Fruit fly (Drosophila melanogaster) whole organism, pupa: Measurements from ENCODE around the gene Rab9Fa.
A peak's percentile ranks its signal among the peaks of the same experiment; 100 is the strongest.
"Not testable (repeated sequence)": the region's sequence is repeated elsewhere in the genome, so short reads cannot be mapped to it uniquely, and the experiment has no call there.

Source experiments
- CG10348 ChIP-seq: fragments of 200-800 bp; sonication (Bioruptor generic); IDR thresholded peaks from 2 replicates; pipeline ENCODE4 v1.3.6; 2022; ENCODE audit warnings: missing biosample characterization, missing genetic modification characterization
- CG12605 ChIP-seq: fragments of 200-800 bp; sonication (Bioruptor generic); IDR thresholded peaks from 2 replicates; pipeline ENCODE4 v1.3.6; 2022; ENCODE audit warnings: missing biosample characterization, missing genetic modification characterization
- CG13204 ChIP-seq: fragments of 200-800 bp; sonication (Bioruptor generic); optimal IDR thresholded peaks from 2 replicates; lab custom pipeline; 2018; ENCODE audit warnings: missing biosample characterization, mild to moderate bottlenecking, missing genetic modification characterization, moderate library complexity
- CG14655 ChIP-seq: fragments of 200-800 bp; sonication (Bioruptor generic); optimal IDR thresholded peaks from 3 replicates; lab custom pipeline; 2017; ENCODE audit warnings: mild to moderate bottlenecking, missing biosample characterization, missing genetic modification reagents, missing genetic modification characterization
- CG15710 ChIP-seq: fragments of 200-800 bp; sonication (Bioruptor generic); optimal IDR thresholded peaks from 2 replicates; lab custom pipeline; 2018; ENCODE audit warnings: missing biosample characterization, mild to moderate bottlenecking, missing genetic modification characterization, moderate library complexity
- CG17806 ChIP-seq: fragments of 200-800 bp; sonication (Bioruptor generic); optimal IDR thresholded peaks from 2 replicates; lab custom pipeline; 2018; ENCODE audit warnings: missing biosample characterization, mild to moderate bottlenecking, missing genetic modification characterization, moderate library complexity
- CG32121 ChIP-seq: fragments of 200-800 bp; sonication (Bioruptor generic); IDR thresholded peaks from 2 replicates; pipeline ENCODE4 v1.3.6; 2022; ENCODE audit warnings: missing biosample characterization, missing genetic modification characterization
- CG34367 ChIP-seq: fragments of 200-800 bp; sonication (Bioruptor generic); optimal IDR thresholded peaks from 2 replicates; lab custom pipeline; 2018; ENCODE audit warnings: missing biosample characterization, mild to moderate bottlenecking, missing genetic modification characterization
- CG4496 ChIP-seq: fragments of 200-800 bp; sonication (Bioruptor generic); IDR thresholded peaks from 3 replicates; pipeline ENCODE4 v1.3.6; 2022; ENCODE audit warnings: missing biosample characterization, missing genetic modification characterization
- CG8159 ChIP-seq: fragments of 200-800 bp; sonication (Bioruptor generic); optimal IDR thresholded peaks from 3 replicates; lab custom pipeline; 2018; ENCODE audit warnings: missing biosample characterization, mild to moderate bottlenecking, missing genetic modification characterization, moderate library complexity
- CG8301 ChIP-seq: fragments of 200-800 bp; sonication (Bioruptor generic); optimal IDR thresholded peaks from 2 replicates; lab custom pipeline; 2018; ENCODE audit warnings: missing biosample characterization, mild to moderate bottlenecking, missing genetic modification characterization
- CG9948 ChIP-seq: fragments of 200-800 bp; sonication (Bioruptor generic); optimal IDR thresholded peaks from 2 replicates; lab custom pipeline; 2018; ENCODE audit warnings: missing biosample characterization, mild to moderate bottlenecking, missing genetic modification characterization, moderate library complexity
- D1 ChIP-seq: fragments of 200-800 bp; sonication (Bioruptor generic); optimal IDR thresholded peaks from 2 replicates; lab custom pipeline; 2018; ENCODE audit warnings: missing biosample characterization, mild to moderate bottlenecking, missing genetic modification characterization, moderate library complexity
- EcR ChIP-seq: fragments of 200-800 bp; sonication (Bioruptor generic); optimal IDR thresholded peaks from 3 replicates; lab custom pipeline; 2019; ENCODE audit warnings: missing biosample characterization, missing genetic modification characterization, mild to moderate bottlenecking, moderate library complexity, missing genetic modification reagents
- Ets98B ChIP-seq: fragments of 200-800 bp; sonication (Bioruptor generic); IDR thresholded peaks from 2 replicates; pipeline ENCODE4 v1.3.6; 2022; ENCODE audit warnings: missing biosample characterization, missing genetic modification characterization
- Pif1A ChIP-seq: fragments of 200-800 bp; sonication (Bioruptor generic); optimal IDR thresholded peaks from 3 replicates; lab custom pipeline; 2016; ENCODE audit warnings: missing biosample characterization, missing genetic modification characterization
- Pif1B ChIP-seq: fragments of 200-800 bp; sonication (Bioruptor generic); optimal IDR thresholded peaks from 3 replicates; lab custom pipeline; 2016; ENCODE audit warnings: missing biosample characterization, missing genetic modification characterization
- Snoo ChIP-seq: fragments of 200-800 bp; sonication (Bioruptor generic); optimal IDR thresholded peaks from 3 replicates; lab custom pipeline; 2017; ENCODE audit warnings: missing biosample characterization, mild to moderate bottlenecking, missing genetic modification characterization, inconsistent platforms
- fd96Ca ChIP-seq: fragments of 200-800 bp; sonication (Bioruptor generic); IDR thresholded peaks from 3 replicates; pipeline ENCODE4 v1.3.6; 2022; ENCODE audit warnings: missing biosample characterization, missing genetic modification characterization
- gl ChIP-seq: fragments of 200-800 bp; sonication (Bioruptor generic); optimal IDR thresholded peaks from 2 replicates; lab custom pipeline; 2018; ENCODE audit warnings: missing biosample characterization, mild to moderate bottlenecking, missing genetic modification characterization
- rn ChIP-seq: fragments of 200-800 bp; sonication (Bioruptor generic); IDR thresholded peaks from 2 replicates; pipeline ENCODE4 v1.3.6; 2022; ENCODE audit warnings: missing biosample characterization, missing genetic modification characterization

The Rab9Fa gene

dm6 chrX:10950930-10951329 lies at the start of gene Rab9Fa:
TSS of gene Rab9Fa (minus strand) at chrX:10951030.
- TF ChIP-seq CG8301 (tag; lab: Kevin White, UChicago); D1 (tag; lab: Kevin White, UChicago); Pif1B (GFP tag; lab: Kevin White, UChicago): not testable (repeated sequence)

dm6 chrX:10966978-10967731 lies 16.3 kb upstream of the Rab9Fa start, which contains the start of gene C901:
TSS of gene C901 (minus strand) at chrX:10967134.
- TF ChIP-seq CG13204 (GFP tag; lab: Kevin White, UChicago) (no peak), CG8159 (peak; percentile 50), CG17806 (tag; lab: Kevin White, UChicago) (no peak), Ets98B (GFP tag; lab: Robert Waterston, UW) (peak; percentile 66), CG4496 (peak; percentile 73; the same call in 2 of the 3 replicates), Pif1A (GFP tag; lab: Kevin White, UChicago) (peak; percentile 39), CG32121 (GFP tag; lab: Robert Waterston, UW) (peak; percentile 71), CG12605 (GFP tag; lab: Robert Waterston, UW) (peak; percentile 66), EcR (no peak), CG9948 (peak; percentile 32), CG15710 (tag; lab: Kevin White, UChicago) (peak; percentile 51), fd96Ca (GFP tag; lab: Robert Waterston, UW) (0 out of 3 replicates have a peak, but pooled peaks have one; percentile 50), CG10348 (GFP tag; lab: Robert Waterston, UW) (no peak; the same call in 1 of the 2 replicates), CG8301 (tag; lab: Kevin White, UChicago) (peak; percentile 89), rn (GFP tag; lab: Robert Waterston, UW) (no peak), gl (tag; lab: Kevin White, UChicago) (no peak), CG14655 (GFP tag; lab: Kevin White, UChicago) (peak; percentile 89), CG34367 (tag; lab: Kevin White, UChicago) (no peak), D1 (tag; lab: Kevin White, UChicago) (no peak), Pif1B (GFP tag; lab: Kevin White, UChicago) (peak; percentile 58), Snoo (tag; lab: Kevin White, UChicago) (no peak)

- peak; percentile 53 for TF ChIP-seq CG8301 (tag; lab: Kevin White, UChicago)
- TF ChIP-seq gl (tag; lab: Kevin White, UChicago): no peak
- peak; percentile 37 for TF ChIP-seq Pif1B (GFP tag; lab: Kevin White, UChicago)
- no peak for TF ChIP-seq rn (GFP tag; lab: Robert Waterston, UW)
- TF ChIP-seq fd96Ca (GFP tag; lab: Robert Waterston, UW): 0 out of 3 replicates have a peak, but pooled peaks have one; percentile 9
- TF ChIP-seq EcR: no peak
- peak; percentile 10 for TF ChIP-seq Pif1A (GFP tag; lab: Kevin White, UChicago)
- peak; percentile 26; the same call in 1 of the 2 replicates for TF ChIP-seq Ets98B (GFP tag; lab: Robert Waterston, UW)
- TF ChIP-seq CG4496: 0 out of 3 replicates have a peak, but pooled peaks have one; percentile 45
- no peak for TF ChIP-seq CG9948
- TF ChIP-seq CG14655 (GFP tag; lab: Kevin White, UChicago): peak; percentile 53
- peak; percentile 19; the same call in 1 of the 2 replicates for TF ChIP-seq CG32121 (GFP tag; lab: Robert Waterston, UW)
- TF ChIP-seq CG15710 (tag; lab: Kevin White, UChicago): no peak
- TF ChIP-seq Snoo (tag; lab: Kevin White, UChicago): no peak
- TF ChIP-seq CG34367 (tag; lab: Kevin White, UChicago): no peak
- TF ChIP-seq CG8159: no peak
These were observed 9.1 kb upstream of the Rab9Fa start for dm6 chrX:10959912-10960311.

- TF ChIP-seq Snoo (tag; lab: Kevin White, UChicago) (no peak), CG8301 (tag; lab: Kevin White, UChicago) (peak; percentile 65), CG13204 (GFP tag; lab: Kevin White, UChicago) (no peak), rn (GFP tag; lab: Robert Waterston, UW) (no peak), CG34367 (tag; lab: Kevin White, UChicago) (no peak), CG8159 (no peak), CG12605 (GFP tag; lab: Robert Waterston, UW) (no peak), CG4496 (no peak), EcR (no peak), Pif1B (GFP tag; lab: Kevin White, UChicago) (no peak), CG10348 (GFP tag; lab: Robert Waterston, UW) (no peak), CG15710 (tag; lab: Kevin White, UChicago) (no peak), CG14655 (GFP tag; lab: Kevin White, UChicago) (no peak), CG32121 (GFP tag; lab: Robert Waterston, UW) (peak; percentile 34; the same call in 1 of the 2 replicates), Pif1A (GFP tag; lab: Kevin White, UChicago) (peak; percentile 11), CG9948 (no peak)
These were observed 2.4 kb upstream of the Rab9Fa start for dm6 chrX:10953240-10953639.

- no peak for TF ChIP-seq fd96Ca (GFP tag; lab: Robert Waterston, UW)
- TF ChIP-seq D1 (tag; lab: Kevin White, UChicago): no peak
- no peak for TF ChIP-seq CG15710 (tag; lab: Kevin White, UChicago)
- no peak for TF ChIP-seq rn (GFP tag; lab: Robert Waterston, UW)
- no peak for TF ChIP-seq Pif1B (GFP tag; lab: Kevin White, UChicago)
- TF ChIP-seq CG8159: no peak
- no peak for TF ChIP-seq gl (tag; lab: Kevin White, UChicago)
- no peak for TF ChIP-seq CG17806 (tag; lab: Kevin White, UChicago)
These were observed 1.6 kb upstream of the Rab9Fa start, which contains the start of gene Rab9Fb for dm6 chrX:10952386-10952785. TSS of gene Rab9Fb (minus strand) at chrX:10952486.
